Fruit fly (Drosophila melanogaster) Kc167 (cell line): Measurements from ENCODE around the gene Larp4B.

Source experiments
- Myc ChIP-seq: fragments of >200 bp; optimal IDR thresholded peaks from 2 replicates; lab custom pipeline; 2017; ENCODE audit warnings: missing external identifiers
- h ChIP-seq: fragments of >200 bp; optimal IDR thresholded peaks from 3 replicates; lab custom pipeline; 2018; ENCODE audit warnings: missing external identifiers
- psq ChIP-seq: fragments of >200 bp; optimal IDR thresholded peaks from 2 replicates; lab custom pipeline; 2017; ENCODE audit warnings: missing external identifiers

- TF ChIP-seq psq (lab: Kevin White, UChicago) (no peak), Myc (lab: Kevin White, UChicago) (no peak), h (no peak)
These were observed 19.3 kb upstream of the Larp4B start, which contains the start of gene CG32277 for dm6 chr3L:3205349-3205748.
